Worm (Caenorhabditis elegans) whole organism, late embryonic: ENCODE measurements around the gene C28G1.6.

Experiments used
- ama-1 ChIP-seq: fragments of 150-350 bp; optimal IDR thresholded peaks from 2 replicates; lab custom pipeline; 2014
- ceh-2 ChIP-seq: sonication (generic microtip); optimal IDR thresholded peaks from 2 replicates; lab custom pipeline; 2016; ENCODE audit warnings: missing genotype, missing genetic modification characterization, missing compliant biosample characterization
- ceh-30 ChIP-seq: fragments of 150-350 bp; optimal IDR thresholded peaks from 2 replicates; lab custom pipeline; 2014; ENCODE audit warnings: missing biosample characterization, missing genetic modification characterization
- elt-4 ChIP-seq: sonication (generic microtip); optimal IDR thresholded peaks from 2 replicates; lab custom pipeline; 2016; ENCODE audit warnings: missing genetic modification characterization, missing compliant biosample characterization
- gmeb-2 ChIP-seq: sonication (generic microtip); optimal IDR thresholded peaks from 2 replicates; lab custom pipeline; 2016; ENCODE audit warnings: missing genetic modification characterization, inconsistent platforms, missing compliant biosample characterization
- nfya-1 ChIP-seq: sonication (generic microtip); optimal IDR thresholded peaks from 2 replicates; lab custom pipeline; 2017; ENCODE audit warnings: missing genetic modification characterization, mild to moderate bottlenecking, missing compliant biosample characterization, antibody characterized with exemption, moderate library complexity
- odd-2 ChIP-seq: sonication (generic microtip); optimal IDR thresholded peaks from 2 replicates; lab custom pipeline; 2017; ENCODE audit warnings: antibody characterized with exemption, mild to moderate bottlenecking, missing genetic modification characterization, missing compliant biosample characterization
- pha-4 ChIP-seq: fragments of 150-350 bp; optimal IDR thresholded peaks from 2 replicates; lab custom pipeline; 2018; ENCODE audit warnings: missing biosample characterization, missing genetic modification reagents, missing genetic modification characterization
- pqm-1 ChIP-seq: sonication (generic microtip); optimal IDR thresholded peaks from 2 replicates; lab custom pipeline; 2016; ENCODE audit warnings: missing genetic modification characterization, missing compliant biosample characterization
- tbx-2 ChIP-seq: sonication (generic microtip); optimal IDR thresholded peaks from 2 replicates; lab custom pipeline; 2016; ENCODE audit warnings: missing genetic modification characterization, missing compliant biosample characterization
- tbx-7 ChIP-seq: sonication (generic microtip); optimal IDR thresholded peaks from 2 replicates; lab custom pipeline; 2016; ENCODE audit warnings: missing genotype, missing genetic modification characterization, missing compliant biosample characterization

- TF ChIP-seq pha-4 (tag; lab: Kevin White, UChicago) = no peak
- TF ChIP-seq gmeb-2 (tag; lab: Kevin White, UChicago) = no peak
- no peak for TF ChIP-seq tbx-2 (tag; lab: Kevin White, UChicago)
- TF ChIP-seq nfya-1 (tag; lab: Kevin White, UChicago) = no peak
- TF ChIP-seq ceh-2 (tag; lab: Kevin White, UChicago) = no peak
- no peak for TF ChIP-seq ama-1
- TF ChIP-seq pqm-1 (tag; lab: Kevin White, UChicago) = no peak
- TF ChIP-seq odd-2 = no peak
- no peak for TF ChIP-seq elt-4 (tag; lab: Kevin White, UChicago)
- no peak for TF ChIP-seq tbx-7 (tag; lab: Kevin White, UChicago)
- no peak for TF ChIP-seq ceh-30 (tag; lab: Kevin White, UChicago)
These were observed 46.8 kb downstream of the C28G1.6 start, which contains the start of gene ZK721.3 for ce11 chrX:8784234-8784633.
